Fruit fly (Drosophila melanogaster) Kc167 (cell line): Measurements from ENCODE around the gene CG9586.

Experiments
- Myc ChIP-seq: fragments of >200 bp; optimal IDR thresholded peaks from 2 replicates; lab custom pipeline; 2017; ENCODE audit warnings: missing external identifiers
- Sin3A ChIP-seq: fragments of >200 bp; optimal IDR thresholded peaks from 2 replicates; lab custom pipeline; 2018; ENCODE audit warnings: missing external identifiers
- h ChIP-seq: fragments of >200 bp; optimal IDR thresholded peaks from 3 replicates; lab custom pipeline; 2018; ENCODE audit warnings: missing external identifiers
- insv ChIP-seq: fragments of >200 bp; optimal IDR thresholded peaks from 3 replicates; lab custom pipeline; 2018; ENCODE audit warnings: missing external identifiers
- psq ChIP-seq: fragments of >200 bp; optimal IDR thresholded peaks from 2 replicates; lab custom pipeline; 2017; ENCODE audit warnings: missing external identifiers
- ttk ChIP-seq: sonication (Bioruptor generic); optimal IDR thresholded peaks from 2 replicates; lab custom pipeline; 2017; ENCODE audit warnings: missing external identifiers

Gene CG9586

DNA sequence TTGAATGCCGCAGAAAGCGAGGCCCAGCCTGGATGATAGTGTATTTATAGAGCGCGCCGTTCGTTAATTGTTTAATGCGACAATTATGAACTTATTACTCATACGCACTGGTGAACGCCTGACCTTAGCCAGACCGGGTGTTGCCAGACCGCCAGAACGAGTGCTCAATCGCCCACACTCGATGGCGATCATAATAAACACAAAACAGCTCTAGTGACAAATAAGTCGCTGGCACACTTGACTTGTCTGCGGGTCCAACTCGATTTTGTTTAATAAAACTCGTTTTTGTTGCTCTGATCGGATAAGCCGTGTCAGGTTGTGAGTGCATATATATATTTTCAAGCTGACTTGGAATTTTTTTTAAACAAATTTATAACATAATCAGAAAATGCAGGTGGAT lies 18.2 kb downstream of the CG9586 start:
- TF ChIP-seq Myc (lab: Kevin White, UChicago) (no peak), Sin3A (lab: Kevin White, UChicago) (no peak), psq (no peak), insv (lab: Kevin White, UChicago) (no peak), ttk (no peak), h (lab: Kevin White, UChicago) (no peak)

- TF ChIP-seq Myc (lab: Kevin White, UChicago) = no peak
- no peak for TF ChIP-seq h (lab: Kevin White, UChicago)
- no peak for TF ChIP-seq Sin3A (lab: Kevin White, UChicago)
- no peak for TF ChIP-seq psq
- no peak for TF ChIP-seq ttk
- no peak for TF ChIP-seq insv (lab: Kevin White, UChicago)
Measured at dm6 chr2L:9146270-9146975, 19.9 kb downstream of the CG9586 start.

- TF ChIP-seq psq (no peak), ttk (no peak), h (lab: Kevin White, UChicago) (no peak), insv (lab: Kevin White, UChicago) (no peak), Sin3A (lab: Kevin White, UChicago) (no peak), Myc (lab: Kevin White, UChicago) (no peak)
Measured at dm6 chr2L:9145761-9146160, 20.6 kb downstream of the CG9586 start.

DNA sequence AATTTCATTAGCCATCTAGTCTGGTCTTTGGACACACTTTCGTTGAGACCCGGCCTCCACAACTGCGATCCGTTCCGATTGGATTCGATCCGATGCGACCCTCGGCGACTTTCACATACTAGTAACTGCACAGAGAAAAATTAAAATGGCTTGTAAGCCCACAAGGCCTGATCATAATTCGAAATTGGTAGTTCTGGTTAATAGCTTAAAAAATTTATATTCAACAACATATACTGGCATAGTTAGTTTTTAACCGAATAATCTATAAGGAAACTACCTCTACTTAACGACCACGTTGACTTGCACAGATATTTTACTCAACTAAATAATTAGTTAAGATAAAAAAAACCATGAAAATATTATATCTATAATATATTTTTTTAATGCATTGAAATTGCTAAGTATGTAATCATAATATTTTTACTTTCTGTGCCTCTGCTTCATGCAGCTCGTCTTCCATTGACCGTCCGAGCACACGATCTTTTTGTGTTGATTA lies 25.3 kb downstream of the CG9586 start:
- TF ChIP-seq ttk (no peak), psq (no peak), h (lab: Kevin White, UChicago) (no peak)

DNA sequence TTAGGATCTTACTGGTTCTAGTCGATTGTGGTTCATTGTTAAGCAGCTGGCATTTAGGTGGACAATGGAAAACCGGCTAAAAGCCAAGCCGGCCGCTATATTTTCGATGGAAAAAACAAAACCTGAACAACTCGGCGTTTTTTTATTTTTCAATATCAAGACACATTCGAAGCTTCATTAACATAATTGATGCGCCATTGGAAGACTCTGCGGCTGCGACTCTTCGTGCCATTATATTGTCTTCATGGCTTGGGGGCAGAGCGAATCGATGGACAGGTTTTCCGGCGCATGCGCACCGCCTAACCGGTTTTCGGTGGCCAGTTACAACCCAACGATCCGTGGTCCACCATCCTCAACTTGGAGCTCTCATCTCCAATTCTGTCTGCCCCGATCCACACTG lies 29.6 kb downstream of the CG9586 start:
- no peak for TF ChIP-seq Myc (lab: Kevin White, UChicago)
- TF ChIP-seq insv (lab: Kevin White, UChicago) = no peak
- TF ChIP-seq h (lab: Kevin White, UChicago) = no peak
- no peak for TF ChIP-seq Sin3A (lab: Kevin White, UChicago)
- TF ChIP-seq ttk = no peak
- TF ChIP-seq psq = no peak

DNA sequence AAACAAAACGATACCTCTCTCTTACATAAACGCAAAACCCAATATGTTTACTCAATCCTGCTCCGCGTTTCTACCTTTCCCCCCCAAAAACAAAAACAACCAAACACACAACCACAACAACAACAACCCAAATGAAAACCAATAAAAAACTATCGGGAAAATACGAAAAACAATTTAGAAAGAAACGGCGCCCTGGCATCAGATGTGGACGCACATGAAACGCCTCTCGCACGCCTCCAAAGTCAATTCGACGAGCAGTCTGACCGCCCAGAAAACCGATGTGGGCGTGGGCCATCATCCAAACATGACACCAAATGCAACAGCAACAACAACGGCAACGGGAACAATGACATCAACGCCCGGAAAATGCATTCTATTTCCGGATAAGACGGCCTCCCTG lies 31.4 kb downstream of the CG9586 start:
- TF ChIP-seq psq = no peak
- TF ChIP-seq Sin3A (lab: Kevin White, UChicago) = no peak
- no peak for TF ChIP-seq Myc (lab: Kevin White, UChicago)
- no peak for TF ChIP-seq ttk
- no peak for TF ChIP-seq insv (lab: Kevin White, UChicago)
- TF ChIP-seq h (lab: Kevin White, UChicago) = no peak

- TF ChIP-seq ttk = no peak
- TF ChIP-seq h (lab: Kevin White, UChicago) = no peak
- no peak for TF ChIP-seq Myc (lab: Kevin White, UChicago)
- TF ChIP-seq Sin3A (lab: Kevin White, UChicago) = no peak
- TF ChIP-seq psq = no peak
- no peak for TF ChIP-seq insv (lab: Kevin White, UChicago)
Measured at dm6 chr2L:9134209-9134608, 32.1 kb downstream of the CG9586 start.

DNA sequence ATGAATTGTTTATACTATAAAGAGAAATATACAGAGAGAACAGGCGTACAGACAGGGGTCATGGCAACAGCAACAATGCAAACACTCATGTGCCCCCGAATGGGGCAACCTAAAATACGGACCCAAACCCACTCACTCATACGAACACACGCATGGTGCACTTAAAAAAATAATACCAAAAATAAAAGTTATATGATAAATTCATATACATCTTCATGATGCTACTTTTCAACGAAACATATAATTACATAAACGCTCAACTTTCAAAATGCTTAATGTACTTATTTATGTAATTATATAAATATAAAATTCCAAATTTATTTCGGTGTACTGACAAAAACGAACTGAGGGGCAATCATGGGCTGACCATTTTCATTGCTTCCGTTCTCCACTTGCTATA lies 33.1 kb downstream of the CG9586 start:
- TF ChIP-seq h (lab: Kevin White, UChicago) = no peak
- TF ChIP-seq Sin3A (lab: Kevin White, UChicago) = no peak
- TF ChIP-seq psq = no peak
- TF ChIP-seq ttk = no peak

- no peak for TF ChIP-seq Myc (lab: Kevin White, UChicago)
- no peak for TF ChIP-seq h (lab: Kevin White, UChicago)
Measured at dm6 chr2L:9130934-9131333, 35.4 kb downstream of the CG9586 start.

DNA sequence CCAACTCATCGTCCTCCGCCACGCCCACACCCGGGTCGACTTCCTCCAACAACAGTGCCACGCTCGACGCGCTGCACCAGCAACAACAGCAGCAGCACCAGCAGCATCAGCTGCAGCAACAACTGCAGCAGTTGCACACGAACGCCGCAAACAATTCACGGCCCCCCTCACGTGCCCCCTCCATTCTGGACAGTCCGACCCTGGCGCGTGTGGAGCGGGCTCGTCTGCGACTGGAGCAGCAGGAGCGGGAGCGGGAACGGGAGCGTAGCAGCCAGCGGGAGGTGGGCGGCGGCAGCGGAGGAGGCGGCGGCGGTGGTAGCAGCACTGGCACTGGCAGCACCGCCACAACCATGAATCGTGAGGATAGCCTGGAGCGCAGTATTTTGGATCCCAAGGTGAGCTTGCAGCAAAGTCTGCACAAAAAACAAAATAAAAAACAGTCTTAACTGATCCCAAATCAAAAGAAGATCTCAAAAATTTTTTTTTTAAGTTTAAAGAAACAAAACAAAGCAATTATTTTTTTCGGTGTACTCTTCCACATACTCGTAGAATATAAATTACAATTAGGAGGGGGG lies 39.2 kb downstream of the CG9586 start:
- TF ChIP-seq h (lab: Kevin White, UChicago) (no peak), ttk (no peak), Myc (lab: Kevin White, UChicago) (no peak), psq (no peak), Sin3A (lab: Kevin White, UChicago) (no peak), insv (lab: Kevin White, UChicago) (no peak)

- no peak for TF ChIP-seq insv (lab: Kevin White, UChicago)
- no peak for TF ChIP-seq Myc (lab: Kevin White, UChicago)
- TF ChIP-seq Sin3A (lab: Kevin White, UChicago) = no peak
- no peak for TF ChIP-seq h (lab: Kevin White, UChicago)
- TF ChIP-seq psq = no peak
- TF ChIP-seq ttk = no peak
Measured at dm6 chr2L:9125418-9125928, 40.8 kb downstream of the CG9586 start, which contains the start of gene CG32982. TSS of gene CG32982 (plus strand) at chr2L:9125737.

dm6 chr2L:9124448-9124847 lies 41.9 kb downstream of the CG9586 start:
- TF ChIP-seq h (lab: Kevin White, UChicago) (no peak), insv (lab: Kevin White, UChicago) (no peak), psq (no peak), Myc (lab: Kevin White, UChicago) (no peak), ttk (no peak), Sin3A (lab: Kevin White, UChicago) (no peak)
